Fruit fly (Drosophila melanogaster): Measurements from ENCODE around the gene Nprl2.

Nprl2 gene

DNA sequence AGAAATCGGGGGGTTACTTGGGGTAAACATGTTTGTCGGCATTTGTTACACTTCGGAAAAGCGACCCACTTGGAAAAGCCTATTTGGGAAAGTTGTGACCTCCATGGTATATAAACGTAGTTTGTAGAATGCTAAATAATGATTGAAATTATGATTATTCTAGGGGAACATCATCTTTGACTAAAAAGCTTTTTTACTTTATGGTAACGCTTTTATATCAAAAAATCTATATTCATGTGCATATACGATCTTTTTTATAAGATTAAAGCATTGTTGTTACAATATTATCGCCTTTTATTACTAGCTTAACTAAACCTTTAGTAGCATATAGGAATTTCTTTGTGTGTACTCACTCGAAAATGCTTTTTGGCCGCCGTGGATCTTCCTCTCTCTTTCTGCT lies 49.9 kb downstream of the Nprl2 start (continued):
- TF ChIP-seq CG32532 (GFP tag; IDR thresholded peaks at IDR 0.05): peak; percentile 37; the same call in 1 of the 2 replicates
- 0 out of 3 replicates have a peak, but pooled peaks have one; percentile 32 for TF ChIP-seq CG7357 (GFP tag; IDR thresholded peaks at IDR 0.05)
- TF ChIP-seq CG1603 (tag; optimal IDR thresholded peaks at IDR 0.05): no peak
- peak; percentile 67 for TF ChIP-seq CG2678 (tag; optimal IDR thresholded peaks at IDR 0.05)
- TF ChIP-seq CG10979 (tag; optimal IDR thresholded peaks at IDR 0.05): peak; percentile 29
- TF ChIP-seq gcm (GFP tag; optimal IDR thresholded peaks at IDR 0.05): peak; percentile 42
- TF ChIP-seq lmd (GFP tag; IDR thresholded peaks at IDR 0.05): peak; percentile 41
- peak; percentile 37 for TF ChIP-seq CG8924 (tag; optimal IDR thresholded peaks at IDR 0.05)
- TF ChIP-seq fd102C (GFP tag; optimal IDR thresholded peaks at IDR 0.05): no peak
- TF ChIP-seq dimm (GFP tag; IDR thresholded peaks at IDR 0.05): 0 out of 2 replicates have a peak, but pooled peaks have one; percentile 20
- TF ChIP-seq scrt (GFP tag; optimal IDR thresholded peaks at IDR 0.05): no peak
- TF ChIP-seq CG18619 (GFP tag; optimal IDR thresholded peaks at IDR 0.05): peak; percentile 42
- peak in 1 of 2 experiments; percentile 66 for TF ChIP-seq eve (GFP tag; optimal IDR thresholded peaks at IDR 0.05)
- TF ChIP-seq Bdp1 (GFP tag; optimal IDR thresholded peaks at IDR 0.05): no peak
- TF ChIP-seq CG9932 (GFP tag; IDR thresholded peaks at IDR 0.05): 0 out of 2 replicates have a peak, but pooled peaks have one; percentile 16
- TF ChIP-seq sens (GFP tag): peak; percentile 87
- peak; percentile 75 for TF ChIP-seq CG7839 (tag; optimal IDR thresholded peaks at IDR 0.05)
- peak; percentile 44; the same call in 1 of the 2 replicates for TF ChIP-seq ttk (GFP tag; IDR thresholded peaks at IDR 0.05)
- peak; percentile 29 for TF ChIP-seq CG10543 (GFP tag; optimal IDR thresholded peaks at IDR 0.05)
- peak; percentile 17 for TF ChIP-seq CG4820 (GFP tag; optimal IDR thresholded peaks at IDR 0.05)
- peak; percentile 26 for TF ChIP-seq bab2 (GFP tag; optimal IDR thresholded peaks at IDR 0.05)
- peak; percentile 33; the same call in 1 of the 2 replicates for TF ChIP-seq vvl (GFP tag; IDR thresholded peaks at IDR 0.05)
- peak; percentile 38 for TF ChIP-seq CG10209 (GFP tag; optimal IDR thresholded peaks at IDR 0.05)
- peak; percentile 55 for TF ChIP-seq CG12391 (tag; optimal IDR thresholded peaks at IDR 0.05)
- TF ChIP-seq CG14667 (GFP tag; IDR thresholded peaks at IDR 0.05): no peak
- TF ChIP-seq stc (GFP tag; IDR thresholded peaks at IDR 0.05): 0 out of 2 replicates have a peak, but pooled peaks have one; percentile 47
- peak; percentile 78 for TF ChIP-seq Drgx (GFP tag; IDR thresholded peaks at IDR 0.05)
- peak in 1 of 2 experiments; percentile 75 for TF ChIP-seq Hr51 (GFP tag; optimal IDR thresholded peaks at IDR 0.05)
- 0 out of 2 replicates have a peak, but pooled peaks have one; percentile 36 for TF ChIP-seq CG4730 (GFP tag; IDR thresholded peaks at IDR 0.05)
- 0 out of 2 replicates have a peak, but pooled peaks have one; percentile 35 for TF ChIP-seq CG32767 (GFP tag; IDR thresholded peaks at IDR 0.05)
- TF ChIP-seq sc (optimal IDR thresholded peaks at IDR 0.05): no peak
- peak; percentile 10 for TF ChIP-seq sc (GFP tag; optimal IDR thresholded peaks at IDR 0.05)
- no peak for TF ChIP-seq tap (tag; optimal IDR thresholded peaks at IDR 0.05)
- no peak for TF ChIP-seq D19B (GFP tag; optimal IDR thresholded peaks at IDR 0.05)
- TF ChIP-seq CG9215 (GFP tag; IDR thresholded peaks at IDR 0.05): peak; percentile 42; the same call in 1 of the 2 replicates
- TF ChIP-seq CG10321 (GFP tag; IDR thresholded peaks at IDR 0.05): no peak
- peak; percentile 25 for TF ChIP-seq CG9727 (GFP tag; optimal IDR thresholded peaks at IDR 0.05)
- peak; percentile 43 for TF ChIP-seq Xbp1 (GFP tag; optimal IDR thresholded peaks at IDR 0.05)
- TF ChIP-seq ap (GFP tag; IDR thresholded peaks at IDR 0.05): no peak
- TF ChIP-seq CG9817 (tag; optimal IDR thresholded peaks at IDR 0.05): peak; percentile 48
- 0 out of 2 replicates have a peak, but pooled peaks have one; percentile 31 for TF ChIP-seq Ada2b (GFP tag; IDR thresholded peaks at IDR 0.05)
- 0 out of 2 replicates have a peak, but pooled peaks have one; percentile 14 for TF ChIP-seq CG17328 (GFP tag; IDR thresholded peaks at IDR 0.05)
- TF ChIP-seq CG3726 (GFP tag; IDR thresholded peaks at IDR 0.05): no peak
- peak; percentile 24; the same call in 1 of the 2 replicates for TF ChIP-seq CG3847 (GFP tag; IDR thresholded peaks at IDR 0.05)
- TF ChIP-seq ems (GFP tag; optimal IDR thresholded peaks at IDR 0.05): no peak
- TF ChIP-seq Abd-B (GFP tag; optimal IDR thresholded peaks at IDR 0.05): peak; percentile 11
- TF ChIP-seq Eip74EF (GFP tag; optimal IDR thresholded peaks at IDR 0.05): peak in 1 of 2 experiments; percentile 51
- TF ChIP-seq cg (GFP tag; optimal IDR thresholded peaks at IDR 0.05): no peak
- no peak for TF ChIP-seq CG18476 (GFP tag; optimal IDR thresholded peaks at IDR 0.05)
- peak; percentile 45 for TF ChIP-seq ewg (GFP tag; optimal IDR thresholded peaks at IDR 0.05)
